Worm (Caenorhabditis elegans) whole organism, early embryonic: ENCODE results near the gene ddo-2.

ENCODE experiments used
- B0310.2 ChIP-seq: sonication (generic microtip); optimal IDR thresholded peaks from 2 replicates; lab custom pipeline; 2016; ENCODE audit warnings: mild to moderate bottlenecking, missing genetic modification characterization, missing compliant biosample characterization
- ama-1 ChIP-seq: fragments of 150-350 bp; optimal IDR thresholded peaks from 2 replicates; lab custom pipeline; 2014
- ceh-13 ChIP-seq: fragments of 200-800 bp; sonication (Bioruptor generic); optimal IDR thresholded peaks from 2 replicates; lab custom pipeline; 2018; ENCODE audit warnings: mild to moderate bottlenecking, missing genetic modification characterization, missing compliant biosample characterization
- ceh-36 ChIP-seq: sonication (generic microtip); optimal IDR thresholded peaks from 2 replicates; lab custom pipeline; 2016; ENCODE audit warnings: missing genetic modification characterization, inconsistent platforms, missing compliant biosample characterization
- flt-1 ChIP-seq: fragments of 200-800 bp; sonication (Bioruptor generic); IDR thresholded peaks from 2 replicates; pipeline ENCODE4 v1.3.6; 2022; ENCODE audit warnings: missing genetic modification characterization, missing compliant biosample characterization
- hmg-4 ChIP-seq: fragments of 200-800 bp; sonication (Bioruptor generic); optimal IDR thresholded peaks from 2 replicates; lab custom pipeline; 2018; ENCODE audit warnings: mild to moderate bottlenecking, missing genetic modification characterization, missing compliant biosample characterization
- hnd-1 ChIP-seq: sonication (generic microtip); optimal IDR thresholded peaks from 2 replicates; lab custom pipeline; 2016; ENCODE audit warnings: missing genetic modification characterization, missing compliant biosample characterization
- pes-1 ChIP-seq: fragments of 200-800 bp; sonication (Bioruptor generic); IDR thresholded peaks from 2 replicates; pipeline ENCODE4 v1.3.6; 2022; ENCODE audit warnings: missing genetic modification reagents, missing genetic modification characterization, missing compliant biosample characterization
- sea-1 ChIP-seq: fragments of 200-800 bp; sonication (Bioruptor generic); conservative IDR thresholded peaks from 2 replicates; pipeline ENCODE4 v1.3.6; 2022; ENCODE audit warnings: missing genetic modification characterization, missing compliant biosample characterization
- tbx-11 ChIP-seq: fragments of 200-800 bp; sonication (Bioruptor generic); IDR thresholded peaks from 2 replicates; pipeline ENCODE4 v1.3.6; 2022; ENCODE audit warnings: missing genetic modification characterization, missing compliant biosample characterization
- tbx-37 ChIP-seq: fragments of 200-800 bp; sonication (Bioruptor generic); conservative IDR thresholded peaks from 2 replicates; pipeline ENCODE4 v1.3.6; 2022; ENCODE audit warnings: missing genetic modification reagents, missing genetic modification characterization, missing compliant biosample characterization
- tra-4 ChIP-seq: sonication (generic microtip); optimal IDR thresholded peaks from 2 replicates; lab custom pipeline; 2017; ENCODE audit warnings: missing genetic modification characterization, missing compliant biosample characterization

ce11 chrV:7435376-7436204 lies at the start of gene ddo-2, which contains the start of gene F25E5.8:
- TF ChIP-seq ama-1 (lab: Kevin White, UChicago) (no peak), B0310.2 (tag; lab: Kevin White, UChicago) (no peak), hmg-4 (GFP tag; lab: Kevin White, UChicago) (no peak), sea-1 (no peak), tra-4 (tag; lab: Kevin White, UChicago) (no peak), flt-1 (GFP tag; lab: Robert Waterston, UW) (no peak), hnd-1 (tag; lab: Kevin White, UChicago) (no peak), ceh-36 (tag; lab: Kevin White, UChicago) (no peak), tbx-37 (GFP tag; lab: Robert Waterston, UW) (no peak), pes-1 (GFP tag; lab: Robert Waterston, UW) (no peak), tbx-11 (GFP tag; lab: Robert Waterston, UW) (no peak), ceh-13 (GFP tag; lab: Kevin White, UChicago) (no peak)
